Fruit fly (Drosophila melanogaster) whole organism, wandering third instar larva: ENCODE measurements around the gene Tsc1.

ENCODE experiments used
- Hr78 ChIP-seq: fragments of >200 bp; optimal IDR thresholded peaks from 2 replicates; lab custom pipeline; 2017; ENCODE audit warnings: missing biosample characterization, missing genetic modification characterization
- Sp1 ChIP-seq: fragments of 200-800 bp; sonication (Bioruptor generic); optimal IDR thresholded peaks from 3 replicates; lab custom pipeline; 2019; ENCODE audit warnings: missing biosample characterization, mild to moderate bottlenecking, missing genetic modification characterization, moderate library complexity
- Vsx2 ChIP-seq: fragments of 200-300, 225-300 bp; sonication (Bioruptor generic); optimal IDR thresholded peaks from 2 replicates; lab custom pipeline; 2018; ENCODE audit warnings: missing biosample characterization, missing genetic modification characterization; ENCODE audit not compliant: partially characterized antibody
- fru ChIP-seq: fragments of 200-800 bp; sonication (Bioruptor generic); optimal IDR thresholded peaks from 3 replicates; lab custom pipeline; 2016; ENCODE audit warnings: missing biosample characterization, mild to moderate bottlenecking, missing genetic modification characterization
- lola ChIP-seq: fragments of >200 bp; optimal IDR thresholded peaks from 2 replicates; lab custom pipeline; 2017; ENCODE audit warnings: missing biosample characterization, missing genetic modification characterization
- rgr ChIP-seq: fragments of 200-800 bp; sonication (Bioruptor generic); optimal IDR thresholded peaks from 3 replicates; lab custom pipeline; 2016; ENCODE audit warnings: missing biosample characterization, mild to moderate bottlenecking, missing genetic modification characterization
- woc ChIP-seq: sonication (Bioruptor generic); optimal IDR thresholded peaks from 2 replicates; lab custom pipeline; 2016; ENCODE audit warnings: missing biosample characterization, mild to moderate bottlenecking, missing genetic modification characterization

DNA sequence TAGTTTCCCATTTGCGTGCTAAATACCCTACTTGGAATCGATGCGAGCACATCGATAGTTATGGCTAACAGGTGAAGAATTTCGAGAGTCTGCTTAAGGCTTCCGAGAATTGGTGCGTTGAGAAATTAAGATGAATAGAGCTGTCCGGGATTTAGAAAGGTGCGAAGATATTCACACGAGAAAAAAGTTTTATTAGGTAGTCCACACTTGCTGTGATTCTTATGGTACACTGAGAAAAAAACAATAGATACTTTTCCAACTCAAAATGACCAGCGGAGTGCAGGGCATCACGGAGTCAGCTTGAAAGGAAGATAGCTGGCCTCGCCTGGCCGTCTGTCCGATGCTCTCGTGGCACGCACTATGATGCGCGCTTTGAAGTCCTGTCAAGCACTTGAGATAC is 14.4 kb downstream of the Tsc1 start:
- TF ChIP-seq Hr78 (GFP tag; lab: Kevin White, UChicago) (no peak), woc (GFP tag; lab: Kevin White, UChicago) (peak; percentile 72), Vsx2 (GFP tag; lab: Kevin White, UChicago) (no peak), lola (GFP tag; lab: Kevin White, UChicago) (no peak), Sp1 (GFP tag; lab: Kevin White, UChicago) (peak; percentile 61), fru (GFP tag; lab: Kevin White, UChicago) (peak; percentile 73), rgr (GFP tag; lab: Kevin White, UChicago) (peak; percentile 56)
